Worm (Caenorhabditis elegans) whole organism, L4 larva: Measurements from ENCODE around the gene fbxa-81.

ENCODE experiments used
- F44E2.7 ChIP-seq: fragments of 200-800 bp; sonication (Bioruptor generic); IDR thresholded peaks from 2 replicates; pipeline ENCODE4 v2.1.2; 2022; ENCODE audit warnings: missing genetic modification characterization, missing compliant biosample characterization
- T20F7.1 ChIP-seq: fragments of 200-800 bp; sonication (Bioruptor generic); optimal IDR thresholded peaks from 2 replicates; lab custom pipeline; 2018; ENCODE audit warnings: mild to moderate bottlenecking, missing genetic modification characterization, missing compliant biosample characterization
- T26A8.4 ChIP-seq: fragments of 200-800 bp; sonication (Bioruptor generic); IDR thresholded peaks from 2 replicates; pipeline ENCODE4 v1.3.6; 2022; ENCODE audit warnings: missing genetic modification characterization, missing compliant biosample characterization
- Y48G9A.11 ChIP-seq: fragments of 200-800 bp; sonication (Bioruptor generic); IDR thresholded peaks from 2 replicates; pipeline ENCODE4 v1.3.6; 2022; ENCODE audit warnings: missing genetic modification reagents, missing genetic modification characterization, missing compliant biosample characterization
- Y5F2A.4 ChIP-seq: fragments of 200-800 bp; sonication (Bioruptor generic); optimal IDR thresholded peaks from 2 replicates; lab custom pipeline; 2018; ENCODE audit warnings: mild to moderate bottlenecking, missing genetic modification characterization, missing compliant biosample characterization
- ZK546.5 ChIP-seq, 2 experiments: sonication (generic microtip); optimal IDR thresholded peaks; 2 replicates each; lab custom pipeline; 2017; ENCODE audit warnings: missing biosample characterization in 2 of 2, missing genetic modification characterization in 2 of 2
- aha-1 ChIP-seq: fragments of 150-350 bp; peaks from one replicate; lab custom pipeline; 2014; ENCODE audit warnings: missing biosample characterization, missing genetic modification characterization
- aly-2 ChIP-seq: sonication (generic microtip); optimal IDR thresholded peaks from 2 replicates; lab custom pipeline; 2018; ENCODE audit warnings: missing biosample characterization, missing genetic modification characterization
- arid-1 ChIP-seq: fragments of 200-800 bp; sonication (Bioruptor generic); conservative IDR thresholded peaks from 2 replicates; pipeline ENCODE4 v1.3.6; 2022; ENCODE audit warnings: missing genetic modification reagents, missing genetic modification characterization, missing compliant biosample characterization
- attf-4 ChIP-seq: sonication (generic microtip); optimal IDR thresholded peaks from 3 replicates; lab custom pipeline; 2017; ENCODE audit warnings: missing biosample characterization, missing genetic modification characterization
- ceh-28 ChIP-seq: fragments of 150-350 bp; optimal IDR thresholded peaks from 2 replicates; lab custom pipeline; 2014; ENCODE audit warnings: missing biosample characterization, missing genetic modification reagents, missing genetic modification characterization
- ceh-32 ChIP-seq: sonication (generic microtip); optimal IDR thresholded peaks from 2 replicates; lab custom pipeline; 2016; ENCODE audit warnings: mild to moderate bottlenecking, missing genetic modification characterization, missing compliant biosample characterization; ENCODE audit not compliant: poor library complexity
- ceh-82 ChIP-seq: sonication (generic microtip); optimal IDR thresholded peaks from 2 replicates; lab custom pipeline; 2017; ENCODE audit warnings: missing biosample characterization, missing genetic modification characterization
- daf-16 ChIP-seq, 3 experiments: sonication (generic microtip); optimal IDR thresholded peaks; 2 replicates each; lab custom pipeline; 2016 to 2017; ENCODE audit warnings: missing genetic modification characterization in 3 of 3, missing genetic modification reagents in 3 of 3, mild to moderate bottlenecking in 2 of 3, missing compliant biosample characterization in 2 of 3, missing biosample characterization in 1 of 3, moderate library complexity in 1 of 3
- dmd-6 ChIP-seq: fragments of 200-800 bp; sonication (Bioruptor generic); IDR thresholded peaks from 2 replicates; pipeline ENCODE4 v1.3.6; 2022; ENCODE audit warnings: missing genetic modification reagents, missing genetic modification characterization, missing compliant biosample characterization
- dmd-8 ChIP-seq: fragments of 200-800 bp; sonication (Bioruptor generic); IDR thresholded peaks from 2 replicates; pipeline ENCODE4 v1.3.6; 2022; ENCODE audit warnings: missing genetic modification characterization, missing compliant biosample characterization
- duxl-1 ChIP-seq: sonication (generic microtip); optimal IDR thresholded peaks from 2 replicates; lab custom pipeline; 2016; ENCODE audit warnings: mild to moderate bottlenecking, missing genetic modification characterization, moderate library complexity, missing compliant biosample characterization; ENCODE audit not compliant: poor library complexity
- dve-1 ChIP-seq: sonication (generic microtip); optimal IDR thresholded peaks from 2 replicates; lab custom pipeline; 2017; ENCODE audit warnings: antibody characterized with exemption, mild to moderate bottlenecking, missing genetic modification characterization, missing compliant biosample characterization; ENCODE audit not compliant: insufficient read depth
- egl-27 ChIP-seq: sonication (generic microtip); optimal IDR thresholded peaks from 3 replicates; lab custom pipeline; 2017; ENCODE audit warnings: missing biosample characterization, missing genetic modification reagents, missing genetic modification characterization
- egl-43 ChIP-seq: fragments of 200-800 bp; sonication (Bioruptor generic); IDR thresholded peaks from 2 replicates; pipeline ENCODE4 v1.3.6; 2022; ENCODE audit warnings: missing genetic modification reagents, missing genetic modification characterization, missing compliant biosample characterization
- hlh-11 ChIP-seq: fragments of 200-800 bp; sonication (Bioruptor generic); optimal IDR thresholded peaks from 2 replicates; lab custom pipeline; 2018; ENCODE audit warnings: mild to moderate bottlenecking, missing genetic modification characterization, missing compliant biosample characterization
- hlh-30 ChIP-seq: sonication (generic microtip); optimal IDR thresholded peaks from 2 replicates; lab custom pipeline; 2017; ENCODE audit warnings: antibody characterized with exemption, mild to moderate bottlenecking, missing genetic modification characterization, missing compliant biosample characterization; ENCODE audit not compliant: insufficient read depth
- lim-7 ChIP-seq: fragments of 200-800 bp; sonication (Bioruptor generic); IDR thresholded peaks from 2 replicates; pipeline ENCODE4 v1.3.6; 2022; ENCODE audit warnings: missing genetic modification characterization, missing compliant biosample characterization
- lin-1 ChIP-seq: fragments of 200-800 bp; sonication (Bioruptor generic); IDR thresholded peaks from 2 replicates; pipeline ENCODE4 v1.3.6; 2022; ENCODE audit warnings: missing genetic modification reagents, missing genetic modification characterization, missing compliant biosample characterization
- lin-15B ChIP-seq: fragments of 150-350 bp; sonication (generic microtip); optimal IDR thresholded peaks from 3 replicates; lab custom pipeline; 2014; ENCODE audit warnings: missing biosample characterization, missing genetic modification characterization
- lin-38 ChIP-seq: fragments of 200-800 bp; sonication (Bioruptor generic); IDR thresholded peaks from 2 replicates; pipeline ENCODE4 v1.3.6; 2022; ENCODE audit warnings: missing genetic modification reagents, missing genetic modification characterization, missing compliant biosample characterization
- mep-1 ChIP-seq: fragments of 150-350 bp; sonication (generic microtip); optimal IDR thresholded peaks from 3 replicates; lab custom pipeline; 2014; ENCODE audit warnings: missing biosample characterization, missing genetic modification characterization
- mxl-2 ChIP-seq: fragments of 200-800 bp; sonication (Bioruptor generic); conservative IDR thresholded peaks from 2 replicates; pipeline ENCODE4 v1.3.6; 2022; ENCODE audit warnings: missing genetic modification reagents, missing genetic modification characterization, missing compliant biosample characterization
- nhr-11 ChIP-seq: fragments of 150-350 bp; optimal IDR thresholded peaks from 2 replicates; lab custom pipeline; 2014; ENCODE audit warnings: missing biosample characterization, missing genetic modification characterization
- nhr-111 ChIP-seq: fragments of 200-800 bp; sonication (Bioruptor generic); optimal IDR thresholded peaks from 2 replicates; lab custom pipeline; 2018; ENCODE audit warnings: mild to moderate bottlenecking, missing genetic modification characterization, missing compliant biosample characterization
- nhr-237 ChIP-seq: sonication (generic microtip); optimal IDR thresholded peaks from 2 replicates; lab custom pipeline; 2017; ENCODE audit warnings: missing biosample characterization, missing genetic modification characterization
- nhr-25 ChIP-seq: sonication (generic microtip); optimal IDR thresholded peaks from 2 replicates; lab custom pipeline; 2017; ENCODE audit warnings: missing genetic modification characterization, mild to moderate bottlenecking, missing compliant biosample characterization, antibody characterized with exemption, moderate library complexity, borderline replicate concordance; ENCODE audit not compliant: insufficient read depth
- nhr-28 ChIP-seq: fragments of 150-350 bp; optimal IDR thresholded peaks from 2 replicates; lab custom pipeline; 2014; ENCODE audit warnings: missing biosample characterization, missing genetic modification characterization
- nhr-41 ChIP-seq: fragments of 200-800 bp; sonication (Bioruptor generic); IDR thresholded peaks from 2 replicates; pipeline ENCODE4 v1.3.6; 2022; ENCODE audit warnings: missing genetic modification reagents, missing genetic modification characterization, missing compliant biosample characterization
- nhr-6 ChIP-seq: fragments of 150-350 bp; optimal IDR thresholded peaks from 2 replicates; lab custom pipeline; 2014; ENCODE audit warnings: missing biosample characterization, missing genetic modification characterization
- nhr-76 ChIP-seq: fragments of 150-350 bp; optimal IDR thresholded peaks from 2 replicates; lab custom pipeline; 2014; ENCODE audit warnings: missing biosample characterization, missing genetic modification characterization
- sdz-12 ChIP-seq: fragments of 200-800 bp; sonication (Bioruptor generic); optimal IDR thresholded peaks from 2 replicates; lab custom pipeline; 2018; ENCODE audit warnings: mild to moderate bottlenecking, missing genetic modification characterization, missing compliant biosample characterization
- skn-1 ChIP-seq: fragments of 150-350 bp; optimal IDR thresholded peaks from 2 replicates; lab custom pipeline; 2014; ENCODE audit warnings: missing biosample characterization, missing genetic modification characterization
- spr-3 ChIP-seq: fragments of 200-800 bp; sonication (Bioruptor generic); optimal IDR thresholded peaks from 2 replicates; lab custom pipeline; 2018; ENCODE audit warnings: mild to moderate bottlenecking, missing genetic modification characterization, missing compliant biosample characterization
- tag-97 ChIP-seq: fragments of 200-800 bp; sonication (Bioruptor generic); IDR thresholded peaks from 2 replicates; pipeline ENCODE4 v1.3.6; 2022; ENCODE audit warnings: missing genetic modification characterization, missing compliant biosample characterization
- unc-39 ChIP-seq: sonication (generic microtip); optimal IDR thresholded peaks from 2 replicates; lab custom pipeline; 2017; ENCODE audit warnings: missing biosample characterization, missing genetic modification characterization
- unc-62 ChIP-seq, 3 experiments: fragments of 150-350 bp in 1 of 3; sonication (generic microtip); optimal IDR thresholded peaks in 2 of 3; peaks in 1 of 3; 1 replicate in 1 of 3; 2 replicates in 2 of 3; lab custom pipeline; 2014 to 2017; ENCODE audit warnings: missing biosample characterization in 3 of 3, missing genetic modification characterization in 3 of 3, missing genetic modification reagents in 3 of 3, missing genotype in 1 of 3
- zag-1 ChIP-seq: fragments of 150-350 bp; optimal IDR thresholded peaks from 2 replicates; lab custom pipeline; 2014; ENCODE audit warnings: missing biosample characterization, missing genetic modification characterization
- zfp-2 ChIP-seq: sonication (generic microtip); optimal IDR thresholded peaks from 2 replicates; lab custom pipeline; 2016; ENCODE audit warnings: mild to moderate bottlenecking, missing genetic modification characterization, missing compliant biosample characterization
- zip-11 ChIP-seq: fragments of 200-800 bp; sonication (Bioruptor generic); IDR thresholded peaks from 2 replicates; pipeline ENCODE4 v1.3.6; 2022; ENCODE audit warnings: missing genetic modification characterization, missing compliant biosample characterization
- zip-2 ChIP-seq: fragments of 150-350 bp; optimal IDR thresholded peaks from 2 replicates; lab custom pipeline; 2014; ENCODE audit warnings: missing biosample characterization, missing genetic modification characterization
- ztf-7 ChIP-seq: fragments of 150-350 bp; optimal IDR thresholded peaks from 2 replicates; lab custom pipeline; 2014; ENCODE audit warnings: missing biosample characterization, missing genetic modification characterization

fbxa-81 gene

DNA sequence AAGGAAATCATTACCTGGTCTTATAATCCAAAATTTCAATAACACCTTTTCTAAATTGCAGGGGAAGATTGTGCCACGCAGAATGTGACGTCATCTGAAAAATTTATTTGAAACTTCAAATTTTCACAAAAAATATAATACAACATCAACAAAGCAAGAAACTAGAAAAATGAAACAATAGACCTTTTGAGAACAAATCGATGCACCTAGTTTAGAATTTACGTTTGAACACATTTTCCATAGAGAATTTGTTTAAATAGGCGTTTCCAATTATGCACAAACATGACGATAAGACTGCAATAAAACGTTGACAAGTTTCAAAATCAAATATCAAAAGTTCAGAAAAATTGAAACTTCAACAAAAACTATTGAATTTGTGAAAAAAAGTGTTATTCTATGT lies 29.1 kb downstream of the fbxa-81 start, which contains the start of gene fbxa-141:
TSS of gene fbxa-141 (minus strand) at position 101 of the 400 bp plus-strand sequence.
- TF ChIP-seq skn-1 (tag; lab: Kevin White, UChicago) = no peak
- TF ChIP-seq aly-2 (tag; lab: Kevin White, UChicago) = no peak
- TF ChIP-seq daf-16 (GFP tag; optimal IDR thresholded peaks at IDR 0.05; lab: Kevin White, UChicago) = no peak
- peak; percentile 17 for TF ChIP-seq daf-16 (tag; optimal IDR thresholded peaks at IDR 0.05; lab: Kevin White, UChicago)
- peak in 1 of 2 experiments; percentile 9 for TF ChIP-seq unc-62 (GFP tag; optimal IDR thresholded peaks at IDR 0.05 in 1 of 2; lab: Kevin White, UChicago)
- no peak for TF ChIP-seq unc-62 (tag; optimal IDR thresholded peaks at IDR 0.05; lab: Kevin White, UChicago)

DNA sequence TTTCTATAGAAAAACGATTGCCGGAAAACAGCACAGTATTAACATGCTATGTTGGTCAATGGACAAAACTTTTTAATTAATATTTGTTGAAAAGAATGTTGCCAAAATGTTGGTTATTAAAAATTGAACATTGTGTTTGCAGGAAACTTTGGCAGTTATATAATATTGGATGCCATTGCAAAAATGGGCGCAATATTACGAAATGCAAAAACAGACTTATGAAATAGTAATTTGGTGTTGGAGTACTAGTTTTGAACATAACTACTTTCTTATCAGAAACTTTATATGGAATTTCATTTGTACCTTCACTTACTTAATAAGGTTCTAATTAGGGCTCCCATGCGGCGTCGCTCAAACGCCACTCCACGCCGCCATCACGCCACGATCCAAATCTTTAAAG lies 31.5 kb downstream of the fbxa-81 start:
- TF ChIP-seq attf-4 (tag; lab: Kevin White, UChicago) (no peak), dmd-8 (no peak), arid-1 (GFP tag; lab: Robert Waterston, UW) (no peak), egl-43 (GFP tag; lab: Robert Waterston, UW) (no peak), zip-2 (peak; percentile 93)
- TF ChIP-seq, all 104 proteins: peak for 1

DNA sequence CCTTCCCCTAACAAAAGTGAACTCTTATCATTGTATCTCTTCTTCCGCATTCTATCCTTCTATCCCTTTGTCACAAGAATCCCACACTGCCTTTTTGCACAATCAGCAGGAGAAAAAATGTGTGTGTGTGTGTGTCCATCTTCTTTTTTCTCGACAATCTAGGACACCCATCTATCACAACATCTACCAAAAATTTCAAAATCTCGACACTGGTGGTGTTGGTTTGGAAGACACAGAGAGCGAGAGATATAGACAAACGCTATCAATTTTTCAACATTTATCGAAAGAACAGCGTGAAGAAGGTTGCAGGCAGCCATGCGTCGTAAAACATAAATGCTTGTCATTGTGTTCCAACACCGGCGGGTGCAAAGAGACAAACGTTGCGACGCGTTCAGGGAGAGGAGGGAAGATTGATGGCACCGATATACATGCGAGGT lies 33.1 kb downstream of the fbxa-81 start:
- TF ChIP-seq hlh-11 (tag; lab: Kevin White, UChicago) (peak; percentile 86), lin-1 (GFP tag; lab: Robert Waterston, UW) (no peak), T20F7.1 (no peak), dmd-6 (GFP tag; lab: Robert Waterston, UW) (peak; percentile 74), nhr-111 (GFP tag; lab: Kevin White, UChicago) (no peak), mep-1 (tag; lab: Kevin White, UChicago) (peak; percentile 2), lim-7 (no peak), aly-2 (tag; lab: Kevin White, UChicago) (no peak), zip-11 (no peak), sdz-12 (GFP tag; lab: Kevin White, UChicago) (no peak), lin-15B (tag; lab: Kevin White, UChicago) (no peak), nhr-76 (tag; lab: Kevin White, UChicago) (no peak), ztf-7 (tag; lab: Kevin White, UChicago) (no peak), nhr-237 (tag; lab: Kevin White, UChicago) (no peak), hlh-30 (tag; lab: Kevin White, UChicago) (peak; percentile 69), egl-27 (tag; lab: Kevin White, UChicago) (no peak), tag-97 (GFP tag; lab: Robert Waterston, UW) (no peak), ceh-82 (tag; lab: Kevin White, UChicago) (no peak), ceh-32 (no peak), ZK546.5 (tag; optimal IDR thresholded peaks at IDR 0.05; lab: Kevin White, UChicago) (no peak), nhr-11 (peak; percentile 83), zfp-2 (tag; lab: Kevin White, UChicago) (no peak), nhr-41 (no peak), Y5F2A.4 (GFP tag; lab: Kevin White, UChicago) (no peak), T26A8.4 (GFP tag; lab: Robert Waterston, UW) (no peak), daf-16 (GFP tag; optimal IDR thresholded peaks at IDR 0.05; lab: Kevin White, UChicago) (peak in 1 of 2 experiments; percentile 30), daf-16 (tag; optimal IDR thresholded peaks at IDR 0.05; lab: Kevin White, UChicago) (no peak), unc-39 (tag; lab: Kevin White, UChicago) (no peak), lin-38 (GFP tag; lab: Robert Waterston, UW) (no peak), aha-1 (tag; lab: Kevin White, UChicago) (no peak), Y48G9A.11 (GFP tag; lab: Robert Waterston, UW) (no peak), nhr-25 (tag; lab: Kevin White, UChicago) (no peak), duxl-1 (tag; lab: Kevin White, UChicago) (no peak), nhr-28 (tag; lab: Kevin White, UChicago) (peak; percentile 89), nhr-6 (tag; lab: Kevin White, UChicago) (no peak), zag-1 (no peak), F44E2.7 (no peak), spr-3 (no peak), ceh-28 (tag; lab: Kevin White, UChicago) (no peak), dve-1 (peak; percentile 45), mxl-2 (GFP tag; lab: Robert Waterston, UW) (no peak), egl-43 (GFP tag; lab: Robert Waterston, UW) (no peak)
